Fruit fly (Drosophila melanogaster) whole organism, wandering third instar larva: ENCODE results near the gene CG6094.

Experiments used
- Abd-B ChIP-seq: fragments of >200 bp; optimal IDR thresholded peaks from 2 replicates; lab custom pipeline; 2017; ENCODE audit warnings: missing biosample characterization, missing genetic modification characterization
- CG32264 ChIP-seq: fragments of 200-800 bp; sonication (Bioruptor generic); optimal IDR thresholded peaks from 2 replicates; lab custom pipeline; 2016; ENCODE audit warnings: missing biosample characterization, missing genetic modification characterization
- CG9705 ChIP-seq: fragments of 200-800 bp; sonication (Bioruptor generic); optimal IDR thresholded peaks from 2 replicates; lab custom pipeline; 2018; ENCODE audit warnings: missing biosample characterization, mild to moderate bottlenecking, missing genetic modification characterization
- CrebA ChIP-seq: fragments of 200-800 bp; sonication (Bioruptor generic); optimal IDR thresholded peaks from 2 replicates; lab custom pipeline; 2016; ENCODE audit warnings: missing biosample characterization, mild to moderate bottlenecking, missing genetic modification characterization, borderline replicate concordance
- Dfd ChIP-seq: fragments of >200 bp; optimal IDR thresholded peaks from 2 replicates; lab custom pipeline; 2017; ENCODE audit warnings: missing biosample characterization, missing genetic modification characterization
- Dif ChIP-seq: fragments of 200-275, 200-300 bp; sonication (Bioruptor generic); optimal IDR thresholded peaks from 2 replicates; lab custom pipeline; 2018; ENCODE audit warnings: missing biosample characterization, missing genetic modification characterization; ENCODE audit not compliant: partially characterized antibody
- HLH106 ChIP-seq: fragments of 200-800 bp; optimal IDR thresholded peaks from 3 replicates; lab custom pipeline; 2019; ENCODE audit warnings: missing biosample characterization, mild to moderate bottlenecking, missing genetic modification characterization, moderate library complexity
- Hnf4 ChIP-seq: fragments of 200-800 bp; sonication (Bioruptor generic); optimal IDR thresholded peaks from 2 replicates; lab custom pipeline; 2016; ENCODE audit warnings: missing biosample characterization, mild to moderate bottlenecking, missing genetic modification characterization
- Hr78 ChIP-seq: fragments of >200 bp; optimal IDR thresholded peaks from 2 replicates; lab custom pipeline; 2017; ENCODE audit warnings: missing biosample characterization, missing genetic modification characterization
- Hr83 ChIP-seq: fragments of 200-300 bp; sonication (Bioruptor generic); optimal IDR thresholded peaks from 2 replicates; lab custom pipeline; 2016; ENCODE audit warnings: missing biosample characterization, mild to moderate bottlenecking, missing genetic modification characterization, moderate library complexity; ENCODE audit not compliant: poor library complexity, severe bottlenecking
- Jra ChIP-seq: sonication (Bioruptor generic); optimal IDR thresholded peaks from 2 replicates; lab custom pipeline; 2016; ENCODE audit warnings: missing biosample characterization, missing genetic modification characterization
- Mio ChIP-seq: sonication (Bioruptor generic); optimal IDR thresholded peaks from 2 replicates; lab custom pipeline; 2016; ENCODE audit warnings: missing biosample characterization, missing genetic modification characterization
- Myc ChIP-seq: fragments of >200 bp; optimal IDR thresholded peaks from 2 replicates; lab custom pipeline; 2017
- N ChIP-seq: fragments of >200 bp; optimal IDR thresholded peaks from 2 replicates; lab custom pipeline; 2018; ENCODE audit warnings: missing biosample characterization, missing external identifiers, missing genetic modification characterization
- OdsH ChIP-seq: fragments of 200-800 bp; sonication (Bioruptor generic); optimal IDR thresholded peaks from 2 replicates; lab custom pipeline; 2016; ENCODE audit warnings: missing biosample characterization, mild to moderate bottlenecking, missing genetic modification characterization
- Rel ChIP-seq, 2 experiments: fragments of 200-800 bp; sonication (Bioruptor generic) in 1 of 2; optimal IDR thresholded peaks; 2 replicates in 1 of 2; 3 replicates in 1 of 2; lab custom pipeline; 2016 to 2019; ENCODE audit warnings: mild to moderate bottlenecking in 2 of 2, missing biosample characterization in 2 of 2, missing genetic modification characterization in 2 of 2, moderate library complexity in 1 of 2
- Sp1 ChIP-seq: fragments of 200-800 bp; sonication (Bioruptor generic); optimal IDR thresholded peaks from 3 replicates; lab custom pipeline; 2019; ENCODE audit warnings: missing biosample characterization, mild to moderate bottlenecking, missing genetic modification characterization, moderate library complexity
- Vsx2 ChIP-seq: fragments of 200-300, 225-300 bp; sonication (Bioruptor generic); optimal IDR thresholded peaks from 2 replicates; lab custom pipeline; 2018; ENCODE audit warnings: missing biosample characterization, missing genetic modification characterization; ENCODE audit not compliant: partially characterized antibody
- br ChIP-seq: fragments of 200-800 bp; sonication (Bioruptor generic); optimal IDR thresholded peaks from 2 replicates; lab custom pipeline; 2016; ENCODE audit warnings: missing biosample characterization, missing genetic modification characterization
- brk ChIP-seq: fragments of 200-800 bp; sonication (Bioruptor generic); optimal IDR thresholded peaks from 2 replicates; lab custom pipeline; 2016; ENCODE audit warnings: missing biosample characterization, mild to moderate bottlenecking, missing genetic modification characterization
- dl ChIP-seq, 2 experiments: fragments of 175-275, 200-275 bp in 1 of 2; fragments of 200-275 bp in 1 of 2; sonication (Bioruptor generic); optimal IDR thresholded peaks; lab custom pipeline; 2018; ENCODE audit warnings: mild to moderate bottlenecking in 2 of 2, missing biosample characterization in 2 of 2, missing genetic modification characterization in 2 of 2, moderate library complexity in 2 of 2; ENCODE audit not compliant: partially characterized antibody in 2 of 2, insufficient read depth in 1 of 2
- dmrt93B ChIP-seq: fragments of 200-800 bp; sonication (Bioruptor generic); optimal IDR thresholded peaks from 2 replicates; lab custom pipeline; 2018; ENCODE audit warnings: missing biosample characterization, mild to moderate bottlenecking, missing genetic modification characterization
- dsf ChIP-seq: sonication (Bioruptor generic); optimal IDR thresholded peaks from 2 replicates; lab custom pipeline; 2016; ENCODE audit warnings: missing biosample characterization, missing genetic modification characterization, borderline replicate concordance
- foxo ChIP-seq, 2 experiments: fragments of 200-800 bp; sonication (Bioruptor generic); optimal IDR thresholded peaks; 2 replicates in 1 of 2; 3 replicates in 1 of 2; lab custom pipeline; 2016 to 2017; ENCODE audit warnings: missing biosample characterization in 2 of 2, missing genetic modification characterization in 2 of 2
- fru ChIP-seq: fragments of 200-800 bp; sonication (Bioruptor generic); optimal IDR thresholded peaks from 3 replicates; lab custom pipeline; 2016; ENCODE audit warnings: missing biosample characterization, mild to moderate bottlenecking, missing genetic modification characterization
- h ChIP-seq: fragments of 200-800 bp; sonication (Bioruptor generic); optimal IDR thresholded peaks from 3 replicates; lab custom pipeline; 2016; ENCODE audit warnings: missing biosample characterization, mild to moderate bottlenecking, missing genetic modification characterization
- jim ChIP-seq: fragments of 175-275, 200-325 bp; sonication (Bioruptor generic); optimal IDR thresholded peaks from 2 replicates; lab custom pipeline; 2016; ENCODE audit warnings: missing biosample characterization, mild to moderate bottlenecking, missing genetic modification characterization
- lola ChIP-seq: fragments of >200 bp; optimal IDR thresholded peaks from 2 replicates; lab custom pipeline; 2017; ENCODE audit warnings: missing biosample characterization, missing genetic modification characterization
- pan ChIP-seq: fragments of >200 bp; optimal IDR thresholded peaks from 2 replicates; lab custom pipeline; 2017
- psq ChIP-seq: fragments of 200-800 bp; sonication (Bioruptor generic); optimal IDR thresholded peaks from 3 replicates; lab custom pipeline; 2017; ENCODE audit warnings: missing biosample characterization, mild to moderate bottlenecking, missing genetic modification characterization, moderate library complexity
- rgr ChIP-seq: fragments of 200-800 bp; sonication (Bioruptor generic); optimal IDR thresholded peaks from 3 replicates; lab custom pipeline; 2016; ENCODE audit warnings: missing biosample characterization, mild to moderate bottlenecking, missing genetic modification characterization
- sage ChIP-seq: fragments of 200-800 bp; sonication (Bioruptor generic); optimal IDR thresholded peaks from 2 replicates; lab custom pipeline; 2016; ENCODE audit warnings: missing biosample characterization, mild to moderate bottlenecking, missing genetic modification characterization
- sv ChIP-seq: fragments of 200-800 bp; sonication (Bioruptor generic); optimal IDR thresholded peaks from 3 replicates; lab custom pipeline; 2016; ENCODE audit warnings: missing biosample characterization, missing genetic modification characterization
- usp ChIP-seq: fragments of >200 bp; optimal IDR thresholded peaks from 2 replicates; lab custom pipeline; 2017; ENCODE audit warnings: missing biosample characterization, missing genetic modification characterization

CG6094 gene

dm6 chr2L:10502862-10503261 lies 4.0 kb upstream of the CG6094 start:
- TF ChIP-seq Rel (GFP tag; optimal IDR thresholded peaks at IDR 0.05; lab: Kevin White, UChicago) (no peak), Rel (tag; optimal IDR thresholded peaks at IDR 0.05; lab: Kevin White, UChicago) (peak; percentile 78), Dif (no peak)
- TF ChIP-seq, all 38 proteins: peak for 1

- TF ChIP-seq Mio (GFP tag; lab: Kevin White, UChicago) (no peak), N (GFP tag; lab: Kevin White, UChicago) (no peak), pan (no peak), lola (GFP tag; lab: Kevin White, UChicago) (no peak), foxo (GFP tag; optimal IDR thresholded peaks at IDR 0.05; lab: Kevin White, UChicago) (no peak), dmrt93B (GFP tag; lab: Kevin White, UChicago) (no peak), Jra (GFP tag; lab: Kevin White, UChicago) (no peak), CG9705 (no peak), h (GFP tag; lab: Kevin White, UChicago) (no peak), sage (GFP tag; lab: Kevin White, UChicago) (no peak), Abd-B (GFP tag; lab: Kevin White, UChicago) (no peak), Myc (lab: Kevin White, UChicago) (no peak), brk (GFP tag; lab: Kevin White, UChicago) (no peak), jim (no peak), Sp1 (no peak), CrebA (GFP tag; lab: Kevin White, UChicago) (no peak), rgr (GFP tag; lab: Kevin White, UChicago) (no peak), psq (GFP tag; lab: Kevin White, UChicago) (no peak)
Observed at dm6 chr2L:10503356-10503977, 3.4 kb upstream of the CG6094 start.

dm6 chr2L:10504895-10505294 lies 2.0 kb upstream of the CG6094 start:
- TF ChIP-seq Abd-B (GFP tag; lab: Kevin White, UChicago) (no peak), Hr83 (GFP tag; lab: Kevin White, UChicago) (peak; percentile 84), N (GFP tag; lab: Kevin White, UChicago) (no peak), CG32264 (GFP tag; lab: Kevin White, UChicago) (no peak), Dfd (GFP tag; lab: Kevin White, UChicago) (no peak), Jra (GFP tag; lab: Kevin White, UChicago) (no peak), OdsH (GFP tag; lab: Kevin White, UChicago) (no peak), lola (GFP tag; lab: Kevin White, UChicago) (no peak), Sp1 (peak; percentile 12), pan (no peak), foxo (GFP tag; optimal IDR thresholded peaks at IDR 0.05; lab: Kevin White, UChicago) (peak in 1 of 2 experiments; percentile 15), HLH106 (tag; lab: Kevin White, UChicago) (no peak), dl (GFP tag; optimal IDR thresholded peaks at IDR 0.05; lab: Kevin White, UChicago; ENCODE audit: insufficient read depth in 1 of 2, partially characterized antibody in 2 of 2) (no peak), Hnf4 (GFP tag; lab: Kevin White, UChicago) (no peak), sv (no peak), Vsx2 (GFP tag; lab: Kevin White, UChicago) (no peak), h (GFP tag; lab: Kevin White, UChicago) (peak; percentile 43), br (GFP tag; lab: Kevin White, UChicago) (peak; percentile 31), Dif (no peak), Rel (GFP tag; optimal IDR thresholded peaks at IDR 0.05; lab: Kevin White, UChicago) (no peak), Rel (tag; optimal IDR thresholded peaks at IDR 0.05; lab: Kevin White, UChicago) (no peak), rgr (GFP tag; lab: Kevin White, UChicago) (peak; percentile 33), usp (GFP tag; lab: Kevin White, UChicago) (no peak), dsf (GFP tag; lab: Kevin White, UChicago) (no peak), fru (GFP tag; lab: Kevin White, UChicago) (no peak), brk (GFP tag; lab: Kevin White, UChicago) (no peak), Myc (lab: Kevin White, UChicago) (no peak), Hr78 (no peak), CrebA (GFP tag; lab: Kevin White, UChicago) (no peak)
